Worm (Caenorhabditis elegans) whole organism, L2 larva: ENCODE measurements around the gene str-64.

ENCODE experiments used
- C34F6.9 ChIP-seq: fragments of 150-350 bp; optimal IDR thresholded peaks from 2 replicates; lab custom pipeline; 2014; ENCODE audit warnings: missing biosample characterization, missing genetic modification characterization
- F13H6.1 ChIP-seq: sonication (generic microtip); optimal IDR thresholded peaks from 2 replicates; lab custom pipeline; 2016; ENCODE audit warnings: missing genetic modification characterization, missing compliant biosample characterization
- R02D3.7 ChIP-seq: fragments of 150-350 bp; optimal IDR thresholded peaks from 2 replicates; lab custom pipeline; 2014; ENCODE audit warnings: missing biosample characterization, missing genetic modification characterization
- Y55F3AM.14 ChIP-seq: fragments of 200-800 bp; sonication (Bioruptor generic); optimal IDR thresholded peaks from 2 replicates; lab custom pipeline; 2018; ENCODE audit warnings: mild to moderate bottlenecking, missing genetic modification characterization, missing compliant biosample characterization
- ZK546.5 ChIP-seq: sonication (generic microtip); optimal IDR thresholded peaks from 2 replicates; lab custom pipeline; 2017; ENCODE audit warnings: missing biosample characterization, missing genetic modification characterization
- alr-1 ChIP-seq: fragments of 150-350 bp; optimal IDR thresholded peaks from 2 replicates; lab custom pipeline; 2014; ENCODE audit warnings: missing biosample characterization, missing genetic modification characterization
- aly-2 ChIP-seq: fragments of 150-350 bp; optimal IDR thresholded peaks from 2 replicates; lab custom pipeline; 2014; ENCODE audit warnings: missing biosample characterization, missing genetic modification characterization
- ama-1 ChIP-seq: fragments of 150-350 bp; optimal IDR thresholded peaks from 2 replicates; lab custom pipeline; 2018; ENCODE audit warnings: inconsistent platforms
- blmp-1 ChIP-seq: sonication (generic microtip); optimal IDR thresholded peaks from 2 replicates; lab custom pipeline; 2017; ENCODE audit warnings: missing genetic modification characterization, mild to moderate bottlenecking, missing compliant biosample characterization, antibody characterized with exemption, moderate library complexity; ENCODE audit not compliant: insufficient read depth
- crh-2 ChIP-seq: sonication (generic microtip); optimal IDR thresholded peaks from 2 replicates; lab custom pipeline; 2017; ENCODE audit warnings: missing biosample characterization, missing genetic modification characterization
- dmd-4 ChIP-seq: sonication (generic microtip); optimal IDR thresholded peaks from 2 replicates; lab custom pipeline; 2017; ENCODE audit warnings: missing biosample characterization, missing genetic modification characterization
- egl-27 ChIP-seq: sonication (generic microtip); optimal IDR thresholded peaks from 3 replicates; lab custom pipeline; 2017; ENCODE audit warnings: missing biosample characterization, missing genetic modification reagents, missing genetic modification characterization
- elt-3 ChIP-seq: sonication (generic microtip); optimal IDR thresholded peaks from 2 replicates; lab custom pipeline; 2017; ENCODE audit warnings: missing biosample characterization, missing genetic modification characterization
- fos-1 ChIP-seq: fragments of 150-350 bp; optimal IDR thresholded peaks from 2 replicates; lab custom pipeline; 2014; ENCODE audit warnings: missing biosample characterization, missing genetic modification characterization
- gmeb-1 ChIP-seq: fragments of 150-350 bp; optimal IDR thresholded peaks from 2 replicates; lab custom pipeline; 2014; ENCODE audit warnings: missing biosample characterization, missing genetic modification characterization
- lin-39 ChIP-seq: fragments of 150-350 bp; optimal IDR thresholded peaks from 2 replicates; lab custom pipeline; 2014; ENCODE audit warnings: missing biosample characterization, missing genetic modification reagents, missing genetic modification characterization
- lsy-2 ChIP-seq, 2 experiments: fragments of 150-350 bp in 1 of 2; sonication (generic microtip) in 1 of 2; optimal IDR thresholded peaks; 2 replicates each; lab custom pipeline; 2014 to 2017; ENCODE audit warnings: missing biosample characterization in 2 of 2, missing genetic modification characterization in 2 of 2
- mbf-1 ChIP-seq: sonication (generic microtip); optimal IDR thresholded peaks from 2 replicates; lab custom pipeline; 2017; ENCODE audit warnings: missing biosample characterization, missing genetic modification characterization
- nhr-10 ChIP-seq: sonication (generic microtip); optimal IDR thresholded peaks from 2 replicates; lab custom pipeline; 2017; ENCODE audit warnings: missing biosample characterization, missing genetic modification characterization
- nhr-12 ChIP-seq: fragments of 150-350 bp; optimal IDR thresholded peaks from 2 replicates; lab custom pipeline; 2014; ENCODE audit warnings: missing biosample characterization, missing genetic modification characterization
- nhr-129 ChIP-seq: fragments of 150-350 bp; optimal IDR thresholded peaks from 2 replicates; lab custom pipeline; 2014; ENCODE audit warnings: missing biosample characterization, missing genetic modification characterization
- nhr-21 ChIP-seq: fragments of 150-350 bp; optimal IDR thresholded peaks from 2 replicates; lab custom pipeline; 2014; ENCODE audit warnings: missing biosample characterization, missing genetic modification characterization
- nhr-23 ChIP-seq: fragments of 150-350 bp; optimal IDR thresholded peaks from 2 replicates; lab custom pipeline; 2014; ENCODE audit warnings: missing biosample characterization, missing genetic modification reagents, missing genetic modification characterization
- nhr-25 ChIP-seq: fragments of 150-350 bp; sonication (generic microtip); optimal IDR thresholded peaks from 3 replicates; lab custom pipeline; 2014; ENCODE audit warnings: missing biosample characterization, missing genetic modification characterization
- peb-1 ChIP-seq: fragments of 150-350 bp; optimal IDR thresholded peaks from 2 replicates; lab custom pipeline; 2014; ENCODE audit warnings: missing biosample characterization, missing genetic modification characterization
- skn-1 ChIP-seq: sonication (generic microtip); optimal IDR thresholded peaks from 2 replicates; lab custom pipeline; 2017; ENCODE audit warnings: missing biosample characterization, missing genetic modification characterization
- sma-3 ChIP-seq: sonication (generic microtip); optimal IDR thresholded peaks from 2 replicates; lab custom pipeline; 2016; ENCODE audit warnings: missing genetic modification reagents, missing genetic modification characterization, missing compliant biosample characterization
- sma-9 ChIP-seq, 2 experiments: fragments of 150-350 bp in 1 of 2; sonication (generic microtip) in 1 of 2; optimal IDR thresholded peaks; 2 replicates each; lab custom pipeline; 2014 to 2016; ENCODE audit warnings: missing genetic modification characterization in 2 of 2, mild to moderate bottlenecking in 1 of 2, missing biosample characterization in 1 of 2, missing compliant biosample characterization in 1 of 2, missing genetic modification reagents in 1 of 2, moderate library complexity in 1 of 2
- snpc-4 ChIP-seq: fragments of 150-350 bp; optimal IDR thresholded peaks from 2 replicates; lab custom pipeline; 2014; ENCODE audit warnings: missing biosample characterization, missing genetic modification characterization
- unc-39 ChIP-seq: fragments of 150-350 bp; optimal IDR thresholded peaks from 2 replicates; lab custom pipeline; 2014; ENCODE audit warnings: missing biosample characterization, missing genetic modification characterization
- unc-55 ChIP-seq: fragments of 150-350 bp; sonication (generic microtip); optimal IDR thresholded peaks from 3 replicates; lab custom pipeline; 2014; ENCODE audit warnings: missing biosample characterization, missing genetic modification reagents, missing genetic modification characterization
- zag-1 ChIP-seq: fragments of 150-350 bp; optimal IDR thresholded peaks from 2 replicates; lab custom pipeline; 2014; ENCODE audit warnings: missing biosample characterization, missing genetic modification characterization
- ztf-1 ChIP-seq: fragments of 200-800 bp; sonication (Bioruptor generic); conservative IDR thresholded peaks from 2 replicates; pipeline ENCODE4 v1.3.6; 2022; ENCODE audit warnings: missing genetic modification characterization, missing compliant biosample characterization
- ztf-11 ChIP-seq: sonication (generic microtip); optimal IDR thresholded peaks from 2 replicates; lab custom pipeline; 2017; ENCODE audit warnings: missing biosample characterization, missing genetic modification characterization

Gene str-64

ce11 chrV:3288134-3288533 lies 5.1 kb downstream of the str-64 start:
- TF ChIP-seq nhr-10 = no peak
- no peak for TF ChIP-seq mbf-1 (tag; lab: Kevin White, UChicago)
- no peak for TF ChIP-seq nhr-21
- no peak for TF ChIP-seq lsy-2 (tag; optimal IDR thresholded peaks at IDR 0.05; lab: Kevin White, UChicago)
- TF ChIP-seq peb-1 (tag; lab: Kevin White, UChicago) = no peak
- no peak for TF ChIP-seq C34F6.9 (tag; lab: Kevin White, UChicago)
- no peak for TF ChIP-seq fos-1

ce11 chrV:3289267-3289666 lies 6.2 kb downstream of the str-64 start, which contains the start of gene F35F10.6:
Gene F35F10.6 (minus strand): TSS chrV:3289367.
- no peak for TF ChIP-seq nhr-23

- TF ChIP-seq ztf-1 (GFP tag; lab: Robert Waterston, UW) = no peak
- TF ChIP-seq F13H6.1 = no peak
- TF ChIP-seq egl-27 = no peak
- TF ChIP-seq ztf-11 (tag; lab: Kevin White, UChicago) = no peak
- TF ChIP-seq crh-2 (tag; lab: Kevin White, UChicago) = no peak
- TF ChIP-seq dmd-4 (tag; lab: Kevin White, UChicago) = no peak
- no peak for TF ChIP-seq nhr-129 (tag; lab: Kevin White, UChicago)
- TF ChIP-seq ZK546.5 (tag; lab: Kevin White, UChicago) = no peak
- TF ChIP-seq zag-1 (tag; lab: Kevin White, UChicago) = no peak
- TF ChIP-seq sma-9 (GFP tag; optimal IDR thresholded peaks at IDR 0.05; lab: Kevin White, UChicago) = no peak
- no peak for TF ChIP-seq sma-9 (tag; optimal IDR thresholded peaks at IDR 0.05; lab: Kevin White, UChicago)
- TF ChIP-seq sma-3 (GFP tag; lab: Kevin White, UChicago) = no peak
- TF ChIP-seq peb-1 (tag; lab: Kevin White, UChicago) = no peak
- no peak for TF ChIP-seq fos-1
- TF ChIP-seq nhr-23 = no peak
- TF ChIP-seq blmp-1 (tag; lab: Kevin White, UChicago) = no peak
- no peak for TF ChIP-seq gmeb-1
Measured at ce11 chrV:3295368-3295767, 12.3 kb downstream of the str-64 start.

DNA sequence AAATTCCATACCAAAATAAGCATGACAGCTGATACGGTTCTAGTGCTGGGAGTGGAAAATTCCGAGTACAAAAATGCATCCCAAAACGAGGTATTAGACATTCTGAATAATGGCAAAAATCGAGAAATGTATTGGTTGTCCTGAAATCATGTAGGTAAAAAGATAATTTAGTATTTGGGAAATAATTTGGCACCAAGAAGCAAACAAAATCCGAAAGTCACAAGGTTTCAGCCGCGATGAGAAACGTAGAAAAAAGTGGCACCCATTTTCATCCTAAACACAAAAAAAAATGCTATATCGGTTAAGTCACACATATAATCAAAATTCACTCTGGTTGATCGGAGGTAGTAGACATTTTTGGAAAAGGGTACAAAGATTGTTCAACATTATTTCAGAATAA lies 14.7 kb downstream of the str-64 start, which contains the start of gene srx-122:
TSS of gene srx-122 (minus strand) at position 101 of the 400 bp plus-strand sequence.
- no peak for TF ChIP-seq R02D3.7
- no peak for TF ChIP-seq snpc-4
- no peak for TF ChIP-seq mbf-1 (tag; lab: Kevin White, UChicago)
- no peak for TF ChIP-seq dmd-4 (tag; lab: Kevin White, UChicago)
- TF ChIP-seq sma-9 (GFP tag; optimal IDR thresholded peaks at IDR 0.05; lab: Kevin White, UChicago) = no peak
- no peak for TF ChIP-seq sma-9 (tag; optimal IDR thresholded peaks at IDR 0.05; lab: Kevin White, UChicago)
- no peak for TF ChIP-seq ztf-11 (tag; lab: Kevin White, UChicago)

ce11 chrV:3299437-3299836 lies 16.4 kb downstream of the str-64 start:
- no peak for TF ChIP-seq ztf-1 (GFP tag; lab: Robert Waterston, UW)
- no peak for TF ChIP-seq fos-1
- TF ChIP-seq dmd-4 (tag; lab: Kevin White, UChicago) = no peak

DNA sequence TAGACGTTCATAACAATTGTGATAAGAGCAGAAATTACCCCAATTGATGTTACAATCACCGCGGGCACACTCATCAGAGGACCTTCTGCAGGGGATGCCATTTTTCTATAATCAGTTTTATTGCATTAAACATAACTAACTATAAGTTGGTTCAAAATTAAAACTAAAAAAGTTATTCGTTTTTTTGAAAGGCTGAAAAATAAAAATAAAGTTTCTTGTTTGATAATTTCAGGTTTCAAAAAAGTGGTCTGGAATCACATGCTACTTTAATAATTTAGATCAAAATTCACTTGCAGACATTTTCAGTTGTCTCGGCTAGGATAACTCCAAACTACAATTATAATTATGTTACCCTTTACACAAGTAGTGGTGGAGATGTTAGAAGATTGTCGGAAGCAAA lies 18.8 kb downstream of the str-64 start, which contains the start of gene srbc-1:
TSS of gene srbc-1 (minus strand) at position 101 of the 400 bp plus-strand sequence.
- no peak for TF ChIP-seq aly-2 (tag; lab: Kevin White, UChicago)
- no peak for TF ChIP-seq alr-1 (tag; lab: Kevin White, UChicago)
- no peak for TF ChIP-seq mbf-1 (tag; lab: Kevin White, UChicago)
- no peak for TF ChIP-seq unc-55
- no peak for TF ChIP-seq blmp-1 (tag; lab: Kevin White, UChicago)
- no peak for TF ChIP-seq dmd-4 (tag; lab: Kevin White, UChicago)
- TF ChIP-seq nhr-25 = no peak
- TF ChIP-seq elt-3 = no peak
- no peak for TF ChIP-seq gmeb-1
- TF ChIP-seq ztf-1 (GFP tag; lab: Robert Waterston, UW) = no peak
- no peak for TF ChIP-seq ama-1 (lab: Kevin White, UChicago)

DNA sequence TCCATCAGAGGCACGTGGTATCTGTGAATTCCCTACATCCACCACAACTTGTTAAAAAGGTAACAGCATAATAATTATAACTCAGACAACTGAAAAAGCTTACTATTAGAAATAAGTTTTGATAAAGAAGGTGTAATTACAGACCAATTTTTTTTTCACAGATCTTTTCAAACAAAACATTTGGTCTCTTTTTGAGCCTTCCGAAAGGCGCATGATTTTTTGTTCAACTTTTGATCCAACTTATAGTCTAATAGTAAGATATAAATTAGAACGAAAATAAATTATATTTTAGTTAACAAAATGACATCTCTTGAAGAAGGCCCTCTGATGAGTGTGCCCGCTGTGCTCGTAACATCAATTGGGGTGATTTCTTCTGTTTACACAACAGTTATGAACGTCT lies 25.1 kb downstream of the str-64 start, which contains the start of gene srbc-3:
TSS of gene srbc-3 (plus strand) at position 301 of the 400 bp plus-strand sequence.
- TF ChIP-seq alr-1 (tag; lab: Kevin White, UChicago) (no peak), lin-39 (tag; lab: Kevin White, UChicago) (no peak), unc-39 (tag; lab: Kevin White, UChicago) (no peak), mbf-1 (tag; lab: Kevin White, UChicago) (no peak), nhr-12 (no peak), zag-1 (tag; lab: Kevin White, UChicago) (no peak), skn-1 (tag; lab: Kevin White, UChicago) (no peak), nhr-25 (no peak), Y55F3AM.14 (GFP tag; lab: Kevin White, UChicago) (no peak)
